Worm (Caenorhabditis elegans): ENCODE measurements around the gene W01F3.2.

ce11 chrV:20692903-20693302, 32.8 kb downstream of the W01F3.2 start:
- TF ChIP-seq F13H6.1 (tag; optimal IDR thresholded peaks at IDR 0.05) (no peak), nfya-1 (tag; optimal IDR thresholded peaks at IDR 0.05) (no peak), ama-1 (optimal IDR thresholded peaks at IDR 0.05) (no peak), ahr-1 (tag; optimal IDR thresholded peaks at IDR 0.05) (no peak), che-1 (tag; optimal IDR thresholded peaks at IDR 0.05) (no peak)
